Worm (Caenorhabditis elegans) whole organism, L1 larva: ENCODE measurements around the gene fbxb-15.

ENCODE experiments used
- ceh-82 ChIP-seq, 3 experiments: fragments of 150-350 bp in 1 of 3; sonication (generic microtip) in 2 of 3; optimal IDR thresholded peaks; 2 replicates each; lab custom pipeline; 2014 to 2017; ENCODE audit warnings: missing biosample characterization in 3 of 3, missing genetic modification characterization in 3 of 3
- ceh-90 ChIP-seq: sonication (generic microtip); optimal IDR thresholded peaks from 2 replicates; lab custom pipeline; 2016; ENCODE audit warnings: missing genetic modification characterization, missing compliant biosample characterization
- ets-5 ChIP-seq: fragments of 200-800 bp; sonication (Bioruptor generic); IDR thresholded peaks from 2 replicates; pipeline ENCODE4 v1.3.6; 2022; ENCODE audit warnings: missing genetic modification characterization, missing compliant biosample characterization
- jun-1 ChIP-seq: fragments of 150-350 bp; optimal IDR thresholded peaks from 2 replicates; lab custom pipeline; 2014; ENCODE audit warnings: missing biosample characterization, missing genetic modification reagents, missing genetic modification characterization
- lsy-2 ChIP-seq, 2 experiments: fragments of 150-350 bp; optimal IDR thresholded peaks; 2 replicates each; lab custom pipeline; 2014; ENCODE audit warnings: missing biosample characterization in 2 of 2, missing genetic modification characterization in 2 of 2
- nhr-11 ChIP-seq: fragments of 150-350 bp; optimal IDR thresholded peaks from 2 replicates; lab custom pipeline; 2014; ENCODE audit warnings: missing biosample characterization, missing genetic modification characterization
- sox-4 ChIP-seq: sonication (generic microtip); optimal IDR thresholded peaks from 2 replicates; lab custom pipeline; 2016; ENCODE audit warnings: missing genetic modification characterization, missing compliant biosample characterization
- vab-15 ChIP-seq: sonication (generic microtip); optimal IDR thresholded peaks from 2 replicates; lab custom pipeline; 2017; ENCODE audit warnings: missing genotype, mild to moderate bottlenecking, missing genetic modification characterization, missing compliant biosample characterization
- ztf-4 ChIP-seq: fragments of 150-350 bp; optimal IDR thresholded peaks from 2 replicates; lab custom pipeline; 2014; ENCODE audit warnings: missing biosample characterization, missing genetic modification characterization

- TF ChIP-seq ceh-82 (tag; optimal IDR thresholded peaks at IDR 0.05; lab: Kevin White, UChicago) = no peak
- no peak for TF ChIP-seq ceh-90 (tag; lab: Kevin White, UChicago)
- no peak for TF ChIP-seq lsy-2 (tag; optimal IDR thresholded peaks at IDR 0.05; lab: Kevin White, UChicago)
- no peak for TF ChIP-seq jun-1 (tag; lab: Kevin White, UChicago)
- TF ChIP-seq ztf-4 = no peak
- no peak for TF ChIP-seq nhr-11 (tag; lab: Kevin White, UChicago)
- no peak for TF ChIP-seq sox-4 (tag; lab: Kevin White, UChicago)
- no peak for TF ChIP-seq ets-5 (GFP tag; lab: Robert Waterston, UW)
- TF ChIP-seq vab-15 (tag; lab: Kevin White, UChicago) = no peak
Measured at ce11 chrII:1695861-1696260, 42.6 kb upstream of the fbxb-15 start, which contains the start of gene F58E1.13.
